Worm (Caenorhabditis elegans): ENCODE results near the gene R13A1.3.

The R13A1.3 gene

ce11 chrIV:7219398-7220087 lies 15.7 kb downstream of the R13A1.3 start, which contains the start of the genes glb-23 and R13A1.1:
glb-23 (minus strand) TSS chrIV:7219498.
R13A1.1 (plus strand) TSS chrIV:7220037.
- TF ChIP-seq ceh-43 (GFP tag; optimal IDR thresholded peaks at IDR 0.05), result no peak
- TF ChIP-seq ceh-39 (tag; optimal IDR thresholded peaks at IDR 0.05), result no peak
- TF ChIP-seq hlh-1 (tag; optimal IDR thresholded peaks at IDR 0.05), result no peak
- no peak for TF ChIP-seq nhr-2 (tag; optimal IDR thresholded peaks at IDR 0.05)
- no peak for TF ChIP-seq unc-39 (tag; optimal IDR thresholded peaks at IDR 0.05)
- no peak for TF ChIP-seq elt-3 (tag; optimal IDR thresholded peaks at IDR 0.05)
- TF ChIP-seq nhr-12 (tag; optimal IDR thresholded peaks at IDR 0.05), result no peak
- no peak for TF ChIP-seq cnd-1 (tag; optimal IDR thresholded peaks at IDR 0.05)
- no peak for TF ChIP-seq elt-1 (tag; optimal IDR thresholded peaks at IDR 0.05; ENCODE audit: borderline replicate concordance, insufficient read depth)
- TF ChIP-seq nhr-237 (tag; optimal IDR thresholded peaks at IDR 0.05), result no peak
- TF ChIP-seq flh-1 (GFP tag; optimal IDR thresholded peaks at IDR 0.05), result no peak

ce11 chrIV:7222088-7222487 lies 18.3 kb downstream of the R13A1.3 start:
- no peak for TF ChIP-seq nhr-28 (tag; optimal IDR thresholded peaks at IDR 0.05)
- peak; percentile 57 for TF ChIP-seq ces-1 (GFP tag; optimal IDR thresholded peaks at IDR 0.05)

ce11 chrIV:7227072-7227471 lies 23.3 kb downstream of the R13A1.3 start, which contains the start of gene R13A1.10:
R13A1.10 (minus strand) TSS chrIV:7227172.
- no peak for TF ChIP-seq drap-1 (GFP tag; optimal IDR thresholded peaks at IDR 0.05)
- TF ChIP-seq blmp-1 (tag; optimal IDR thresholded peaks at IDR 0.05), result no peak
- no peak for TF ChIP-seq hlh-1 (tag; optimal IDR thresholded peaks at IDR 0.05)
- TF ChIP-seq elt-1 (tag; optimal IDR thresholded peaks at IDR 0.05; ENCODE audit: borderline replicate concordance, insufficient read depth), result no peak
- TF ChIP-seq ces-1 (GFP tag; optimal IDR thresholded peaks at IDR 0.05), result no peak
- TF ChIP-seq mab-5 (tag; optimal IDR thresholded peaks at IDR 0.05), result no peak
- no peak for TF ChIP-seq lsy-2 (tag; optimal IDR thresholded peaks at IDR 0.05)
- TF ChIP-seq ham-2 (GFP tag; optimal IDR thresholded peaks at IDR 0.05), result no peak
- no peak for TF ChIP-seq ceh-43 (GFP tag; optimal IDR thresholded peaks at IDR 0.05)
- no peak for TF ChIP-seq cnd-1 (tag; optimal IDR thresholded peaks at IDR 0.05)
- no peak for TF ChIP-seq zip-8 (tag; optimal IDR thresholded peaks at IDR 0.05)
- no peak for TF ChIP-seq pha-4 (tag; optimal IDR thresholded peaks at IDR 0.05)
- no peak for TF ChIP-seq M03D4.4 (tag; optimal IDR thresholded peaks at IDR 0.05)
- TF ChIP-seq unc-62 (GFP tag; optimal IDR thresholded peaks at IDR 0.05), result no peak
- TF ChIP-seq elt-3 (tag; optimal IDR thresholded peaks at IDR 0.05), result no peak
- TF ChIP-seq nhr-12 (tag; optimal IDR thresholded peaks at IDR 0.05), result no peak
- TF ChIP-seq flh-1 (GFP tag; optimal IDR thresholded peaks at IDR 0.05), result no peak
- TF ChIP-seq snpc-4 (tag; optimal IDR thresholded peaks at IDR 0.05), result no peak
- TF ChIP-seq tbx-8 (GFP tag; optimal IDR thresholded peaks at IDR 0.05), result no peak

ce11 chrIV:7228208-7228607 lies 24.4 kb downstream of the R13A1.3 start, which contains the start of gene D2024.5:
D2024.5 (minus strand) TSS chrIV:7228308.
- TF ChIP-seq lin-32 (GFP tag; optimal IDR thresholded peaks at IDR 0.05), result no peak
- TF ChIP-seq lsy-2 (tag; optimal IDR thresholded peaks at IDR 0.05), result no peak
- no peak for TF ChIP-seq nhr-237 (tag; optimal IDR thresholded peaks at IDR 0.05)
- TF ChIP-seq sptf-1 (tag; optimal IDR thresholded peaks at IDR 0.05), result no peak
- TF ChIP-seq tbx-8 (GFP tag; optimal IDR thresholded peaks at IDR 0.05), result no peak
- TF ChIP-seq mep-1 (tag; optimal IDR thresholded peaks at IDR 0.05), result no peak
- TF ChIP-seq zip-8 (tag; optimal IDR thresholded peaks at IDR 0.05), result no peak
- TF ChIP-seq bed-3 (GFP tag; optimal IDR thresholded peaks at IDR 0.05), result no peak
- TF ChIP-seq elt-1 (tag; optimal IDR thresholded peaks at IDR 0.05; ENCODE audit: borderline replicate concordance, insufficient read depth), result no peak
- TF ChIP-seq unc-120 (tag; optimal IDR thresholded peaks at IDR 0.05; ENCODE audit: poor library complexity, severe bottlenecking), result no peak
- TF ChIP-seq drap-1 (GFP tag; optimal IDR thresholded peaks at IDR 0.05), result no peak
- TF ChIP-seq M03D4.4 (tag; optimal IDR thresholded peaks at IDR 0.05), result no peak
- no peak for TF ChIP-seq lin-13 (tag; optimal IDR thresholded peaks at IDR 0.05)
- no peak for TF ChIP-seq ham-2 (GFP tag; optimal IDR thresholded peaks at IDR 0.05)
- TF ChIP-seq blmp-1 (tag; optimal IDR thresholded peaks at IDR 0.05), result no peak
- no peak for TF ChIP-seq ceh-83 (GFP tag; optimal IDR thresholded peaks at IDR 0.05)
- TF ChIP-seq ceh-39 (tag; optimal IDR thresholded peaks at IDR 0.05), result no peak
- TF ChIP-seq ztf-11 (tag; optimal IDR thresholded peaks at IDR 0.05), result no peak
- TF ChIP-seq nhr-12 (tag; optimal IDR thresholded peaks at IDR 0.05), result no peak
- TF ChIP-seq flh-1 (GFP tag; optimal IDR thresholded peaks at IDR 0.05), result no peak
